Fruit fly (Drosophila melanogaster) whole organism, embryonic: ENCODE measurements around the gene Gbs-76A.

Experiments used
- ATbp ChIP-seq: fragments of 200-800 bp; sonication (Bioruptor generic); optimal IDR thresholded peaks from 2 replicates; lab custom pipeline; 2017; ENCODE audit warnings: missing biosample characterization, mild to moderate bottlenecking, missing genetic modification characterization, missing genetic modification reagents
- Blimp-1 ChIP-seq: fragments of 200-800 bp; sonication (Bioruptor generic); optimal IDR thresholded peaks from 3 replicates; lab custom pipeline; 2018; ENCODE audit warnings: missing biosample characterization, missing genetic modification characterization, mild to moderate bottlenecking, moderate library complexity, missing genetic modification reagents
- CG10147 ChIP-seq: fragments of 200-800 bp; sonication (Bioruptor generic); optimal IDR thresholded peaks from 2 replicates; lab custom pipeline; 2019; ENCODE audit warnings: missing biosample characterization, mild to moderate bottlenecking, missing genetic modification characterization, moderate library complexity
- CG10267 ChIP-seq: fragments of 200-800 bp; sonication (Bioruptor generic); optimal IDR thresholded peaks from 2 replicates; lab custom pipeline; 2018; ENCODE audit warnings: missing biosample characterization, mild to moderate bottlenecking, missing genetic modification characterization, moderate library complexity
- CG10431 ChIP-seq: fragments of 200-800 bp; sonication (Bioruptor generic); optimal IDR thresholded peaks from 3 replicates; lab custom pipeline; 2018; ENCODE audit warnings: missing biosample characterization, mild to moderate bottlenecking, missing genetic modification characterization
- CG10979 ChIP-seq: fragments of 200-800 bp; sonication (Bioruptor generic); optimal IDR thresholded peaks from 2 replicates; lab custom pipeline; 2018; ENCODE audit warnings: missing biosample characterization, mild to moderate bottlenecking, missing genetic modification characterization, moderate library complexity
- CG11398 ChIP-seq: fragments of 200-800 bp; sonication (Bioruptor generic); optimal IDR thresholded peaks from 2 replicates; lab custom pipeline; 2016; ENCODE audit warnings: missing biosample characterization, missing genetic modification characterization
- CG12391 ChIP-seq: fragments of 200-800 bp; sonication (Bioruptor generic); optimal IDR thresholded peaks from 3 replicates; lab custom pipeline; 2018; ENCODE audit warnings: missing biosample characterization, mild to moderate bottlenecking, missing genetic modification characterization, moderate library complexity
- CG13424 ChIP-seq: fragments of 200-800 bp; sonication (Bioruptor generic); optimal IDR thresholded peaks from 2 replicates; lab custom pipeline; 2019; ENCODE audit warnings: missing biosample characterization, mild to moderate bottlenecking, missing genetic modification characterization, moderate library complexity
- CG17829 ChIP-seq: fragments of 200-800 bp; optimal IDR thresholded peaks from 2 replicates; lab custom pipeline; 2019; ENCODE audit warnings: missing biosample characterization, mild to moderate bottlenecking, missing genetic modification characterization, moderate library complexity
- CG18262 ChIP-seq: fragments of 200-800 bp; optimal IDR thresholded peaks from 3 replicates; lab custom pipeline; 2019; ENCODE audit warnings: missing biosample characterization, mild to moderate bottlenecking, missing genetic modification characterization, moderate library complexity
- CG2116 ChIP-seq: fragments of 200-800 bp; sonication (Bioruptor generic); optimal IDR thresholded peaks from 3 replicates; lab custom pipeline; 2018; ENCODE audit warnings: missing biosample characterization, mild to moderate bottlenecking, missing genetic modification characterization
- CG3163 ChIP-seq: fragments of 200-800 bp; sonication (Bioruptor generic); optimal IDR thresholded peaks from 3 replicates; lab custom pipeline; 2016; ENCODE audit warnings: missing biosample characterization, missing genetic modification characterization
- CG3281 ChIP-seq: fragments of 200-800 bp; sonication (Bioruptor generic); optimal IDR thresholded peaks from 3 replicates; lab custom pipeline; 2017; ENCODE audit warnings: missing biosample characterization, mild to moderate bottlenecking, missing genetic modification characterization
- CG6689 ChIP-seq: fragments of 200-800 bp; sonication (Bioruptor generic); IDR thresholded peaks from 2 replicates; pipeline ENCODE4 v1.3.6; 2022; ENCODE audit warnings: missing biosample characterization, missing genetic modification characterization
- CG8924 ChIP-seq: fragments of 200-800 bp; optimal IDR thresholded peaks from 3 replicates; lab custom pipeline; 2019; ENCODE audit warnings: missing biosample characterization, mild to moderate bottlenecking, missing genetic modification characterization, moderate library complexity
- CG9817 ChIP-seq: fragments of 200-800 bp; sonication (Bioruptor generic); optimal IDR thresholded peaks from 2 replicates; lab custom pipeline; 2018; ENCODE audit warnings: missing biosample characterization, mild to moderate bottlenecking, missing genetic modification characterization, moderate library complexity
- CoRest ChIP-seq: fragments of 200-800 bp; sonication (Bioruptor generic); optimal IDR thresholded peaks from 3 replicates; lab custom pipeline; 2018; ENCODE audit warnings: missing biosample characterization, mild to moderate bottlenecking, missing genetic modification characterization, moderate library complexity
- D19A ChIP-seq: fragments of 200-800 bp; optimal IDR thresholded peaks from 3 replicates; lab custom pipeline; 2019; ENCODE audit warnings: missing biosample characterization, mild to moderate bottlenecking, missing genetic modification characterization, moderate library complexity
- ERR ChIP-seq: fragments of 200-800 bp; sonication (Bioruptor generic); optimal IDR thresholded peaks from 2 replicates; lab custom pipeline; 2016; ENCODE audit warnings: missing biosample characterization, missing genetic modification characterization
- Fer1 ChIP-seq: fragments of 200-800 bp; sonication (Bioruptor generic); optimal IDR thresholded peaks from 2 replicates; lab custom pipeline; 2017; ENCODE audit warnings: missing biosample characterization, mild to moderate bottlenecking, missing genetic modification characterization
- Hmr ChIP-seq: fragments of 200-800 bp; sonication (Bioruptor generic); optimal IDR thresholded peaks from 3 replicates; lab custom pipeline; 2017; ENCODE audit warnings: mild to moderate bottlenecking, missing biosample characterization, missing genetic modification reagents, missing genetic modification characterization
- Max ChIP-seq: fragments of 200-800 bp; sonication (Bioruptor generic); optimal IDR thresholded peaks from 2 replicates; lab custom pipeline; 2016; ENCODE audit warnings: missing biosample characterization, mild to moderate bottlenecking, missing genetic modification characterization
- Meics ChIP-seq: fragments of 200-800 bp; sonication (Bioruptor generic); optimal IDR thresholded peaks from 2 replicates; lab custom pipeline; 2017; ENCODE audit warnings: missing biosample characterization, mild to moderate bottlenecking, missing genetic modification characterization
- Nf-YC ChIP-seq: fragments of 200-800 bp; optimal IDR thresholded peaks from 3 replicates; lab custom pipeline; 2019; ENCODE audit warnings: missing biosample characterization, mild to moderate bottlenecking, missing genetic modification characterization, moderate library complexity
- Oli ChIP-seq: fragments of 200-800 bp; sonication (Bioruptor generic); optimal IDR thresholded peaks from 2 replicates; lab custom pipeline; 2018; ENCODE audit warnings: missing biosample characterization, mild to moderate bottlenecking, missing genetic modification characterization, moderate library complexity
- Ptx1 ChIP-seq: fragments of 200-800 bp; sonication (Bioruptor generic); IDR thresholded peaks from 2 replicates; pipeline ENCODE4 v1.3.6; 2022; ENCODE audit warnings: missing biosample characterization, missing genetic modification characterization
- Sin3A ChIP-seq: fragments of >200 bp; optimal IDR thresholded peaks from 2 replicates; lab custom pipeline; 2018
- Sry-β ChIP-seq: fragments of 200-800 bp; sonication (Bioruptor generic); optimal IDR thresholded peaks from 2 replicates; lab custom pipeline; 2018; ENCODE audit warnings: missing biosample characterization, mild to moderate bottlenecking, missing genetic modification characterization, moderate library complexity
- Xrp1 ChIP-seq: fragments of 200-800 bp; sonication (Bioruptor generic); IDR thresholded peaks from 2 replicates; pipeline ENCODE4 v1.3.6; 2022; ENCODE audit warnings: missing biosample characterization, missing genetic modification characterization
- YL-1 ChIP-seq: fragments of 200-800 bp; sonication (Bioruptor generic); optimal IDR thresholded peaks from 3 replicates; lab custom pipeline; 2017; ENCODE audit warnings: missing biosample characterization, mild to moderate bottlenecking, missing genetic modification characterization
- ara ChIP-seq: fragments of 200-800 bp; sonication (Bioruptor generic); IDR thresholded peaks from 2 replicates; pipeline ENCODE4 v1.3.6; 2022; ENCODE audit warnings: missing biosample characterization, missing genetic modification characterization
- chinmo ChIP-seq: fragments of 200-800 bp; sonication (Bioruptor generic); IDR thresholded peaks from 4 replicates; pipeline ENCODE4 v1.3.6; 2022; ENCODE audit warnings: missing biosample characterization, missing genetic modification characterization; ENCODE audit not compliant: partially characterized antibody
- croc ChIP-seq: fragments of 200-800 bp; sonication (Bioruptor generic); conservative IDR thresholded peaks from 3 replicates; pipeline ENCODE4 v1.3.6; 2022; ENCODE audit warnings: missing biosample characterization, missing genetic modification characterization
- dmrt11E ChIP-seq: fragments of 200-800 bp; sonication (Bioruptor generic); optimal IDR thresholded peaks from 3 replicates; lab custom pipeline; 2018; ENCODE audit warnings: missing biosample characterization, mild to moderate bottlenecking, missing genetic modification characterization, moderate library complexity
- dmrt99B ChIP-seq: fragments of 200-800 bp; sonication (Bioruptor generic); optimal IDR thresholded peaks from 2 replicates; lab custom pipeline; 2018; ENCODE audit warnings: missing biosample characterization, mild to moderate bottlenecking, missing genetic modification characterization, moderate library complexity
- dysf ChIP-seq: fragments of 200-800 bp; sonication (Bioruptor generic); IDR thresholded peaks from 3 replicates; pipeline ENCODE4 v1.3.6; 2022; ENCODE audit warnings: missing biosample characterization, missing genetic modification characterization
- eyg ChIP-seq: fragments of 200-800 bp; sonication (Bioruptor generic); optimal IDR thresholded peaks from 3 replicates; lab custom pipeline; 2016; ENCODE audit warnings: missing biosample characterization, missing genetic modification characterization
- fd102C ChIP-seq: fragments of 200-800 bp; sonication (Bioruptor generic); optimal IDR thresholded peaks from 2 replicates; lab custom pipeline; 2018; ENCODE audit warnings: missing biosample characterization, mild to moderate bottlenecking, missing genetic modification characterization, moderate library complexity
- gcm ChIP-seq: fragments of 200-800 bp; sonication (Bioruptor generic); optimal IDR thresholded peaks from 2 replicates; lab custom pipeline; 2019; ENCODE audit warnings: missing biosample characterization, mild to moderate bottlenecking, missing genetic modification characterization, moderate library complexity
- gem ChIP-seq: fragments of 200-800 bp; sonication (Bioruptor generic); optimal IDR thresholded peaks from 2 replicates; lab custom pipeline; 2019; ENCODE audit warnings: missing biosample characterization, mild to moderate bottlenecking, missing genetic modification characterization, moderate library complexity
- grau ChIP-seq: fragments of 200-800 bp; optimal IDR thresholded peaks from 3 replicates; lab custom pipeline; 2019; ENCODE audit warnings: missing biosample characterization, mild to moderate bottlenecking, missing genetic modification characterization, moderate library complexity
- gt ChIP-seq: fragments of 200-800 bp; sonication (Bioruptor generic); IDR thresholded peaks from 2 replicates; pipeline ENCODE4 v1.3.6; 2022; ENCODE audit warnings: missing biosample characterization, missing genetic modification characterization
- hth ChIP-seq: fragments of >200 bp; optimal IDR thresholded peaks from 2 replicates; lab custom pipeline; 2017; ENCODE audit warnings: inconsistent platforms
- lola ChIP-seq, 3 experiments: fragments of >200 bp in 2 of 3; fragments of 200-800 bp in 1 of 3; sonication (Bioruptor generic) in 1 of 3; optimal IDR thresholded peaks; 2 replicates each; lab custom pipeline; 2017 to 2019; ENCODE audit warnings: missing biosample characterization in 3 of 3, missing genetic modification characterization in 3 of 3, mild to moderate bottlenecking in 1 of 3, moderate library complexity in 1 of 3
- peb ChIP-seq: fragments of 200-800 bp; sonication (Bioruptor generic); IDR thresholded peaks from 2 replicates; pipeline ENCODE4 v1.3.6; 2022; ENCODE audit warnings: missing biosample characterization, missing genetic modification characterization
- pros ChIP-seq: fragments of 200-800 bp; sonication (Bioruptor generic); optimal IDR thresholded peaks from 3 replicates; lab custom pipeline; 2019; ENCODE audit warnings: missing biosample characterization, mild to moderate bottlenecking, missing genetic modification characterization, moderate library complexity
- rib ChIP-seq: fragments of 200-800 bp; sonication (Bioruptor generic); IDR thresholded peaks from 2 replicates; pipeline ENCODE4 v1.3.6; 2022; ENCODE audit warnings: missing biosample characterization, missing genetic modification characterization
- twi ChIP-seq: fragments of 200-800 bp; optimal IDR thresholded peaks from 2 replicates; lab custom pipeline; 2019; ENCODE audit warnings: missing biosample characterization, mild to moderate bottlenecking, missing genetic modification characterization, moderate library complexity
- zf30C ChIP-seq: fragments of 200-800 bp; sonication (Bioruptor generic); optimal IDR thresholded peaks from 3 replicates; lab custom pipeline; 2018; ENCODE audit warnings: missing biosample characterization, mild to moderate bottlenecking, missing genetic modification characterization

Gbs-76A gene

DNA sequence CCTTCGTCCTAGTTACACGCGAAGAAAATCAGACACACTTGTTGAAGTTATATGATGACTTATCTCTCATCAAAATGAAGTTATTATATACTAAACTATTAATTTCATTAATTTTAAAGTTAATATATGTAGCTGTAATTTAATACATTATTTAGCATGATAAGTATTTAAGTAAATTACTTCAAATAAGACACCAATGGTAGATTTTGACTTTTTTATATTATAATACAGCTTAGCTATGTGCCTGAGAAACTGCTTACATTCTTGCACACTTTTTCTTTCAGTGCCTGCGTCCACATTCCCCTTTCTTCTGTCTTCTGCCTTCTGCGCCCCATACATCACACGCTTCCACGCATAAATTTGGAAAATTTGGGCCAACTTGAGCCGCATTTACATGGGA is 40.9 kb downstream of the Gbs-76A start (continued):
- TF ChIP-seq CG13424 (tag; lab: Kevin White, UChicago), result peak; percentile 26
- TF ChIP-seq CG10147 (GFP tag; lab: Kevin White, UChicago), result peak; percentile 26
- TF ChIP-seq dysf (GFP tag; lab: Robert Waterston, UW), result 0 out of 3 replicates have a peak, but pooled peaks have one; percentile 29
- TF ChIP-seq CG3163 (GFP tag; lab: Kevin White, UChicago), result no peak
- peak; percentile 33 for TF ChIP-seq Hmr (GFP tag; lab: Kevin White, UChicago)
- TF ChIP-seq Fer1 (GFP tag; lab: Kevin White, UChicago), result peak; percentile 49
- peak; percentile 42 for TF ChIP-seq CG12391 (tag; lab: Kevin White, UChicago)
- no peak for TF ChIP-seq eyg (GFP tag; lab: Kevin White, UChicago)
- peak; percentile 53 for TF ChIP-seq CG10979 (tag; lab: Kevin White, UChicago)
- peak; percentile 50 for TF ChIP-seq CG8924 (tag; lab: Kevin White, UChicago)
- TF ChIP-seq Xrp1 (GFP tag; lab: Robert Waterston, UW), result peak; percentile 27; the same call in 1 of the 2 replicates
- TF ChIP-seq ATbp (GFP tag; lab: Kevin White, UChicago), result peak; percentile 1
- TF ChIP-seq hth (lab: Kevin White, UChicago), result no peak
- no peak for TF ChIP-seq Sry-β (GFP tag; lab: Kevin White, UChicago)
- no peak for TF ChIP-seq twi (tag; lab: Kevin White, UChicago)
- TF ChIP-seq zf30C (GFP tag; lab: Kevin White, UChicago), result peak; percentile 31
- TF ChIP-seq CG10431 (GFP tag; lab: Kevin White, UChicago), result peak; percentile 71
- TF ChIP-seq fd102C (GFP tag; lab: Kevin White, UChicago), result no peak
- peak; percentile 46 for TF ChIP-seq Blimp-1 (GFP tag; lab: Kevin White, UChicago)
- TF ChIP-seq CoRest, result peak; percentile 51
- TF ChIP-seq lola (GFP tag; optimal IDR thresholded peaks at IDR 0.05; lab: Kevin White, UChicago), result peak in 1 of 3 experiments; percentile 23
- no peak for TF ChIP-seq pros
- peak; percentile 55 for TF ChIP-seq grau (tag; lab: Kevin White, UChicago)
- TF ChIP-seq peb (GFP tag; lab: Robert Waterston, UW), result no peak
- peak; percentile 50 for TF ChIP-seq CG18262 (tag; lab: Kevin White, UChicago)
- no peak for TF ChIP-seq gcm (GFP tag; lab: Kevin White, UChicago)
- 0 out of 2 replicates have a peak, but pooled peaks have one; percentile 28 for TF ChIP-seq Ptx1 (GFP tag; lab: Robert Waterston, UW)
- TF ChIP-seq ara, result no peak
- peak; percentile 46 for TF ChIP-seq Oli
- peak; percentile 66 for TF ChIP-seq dmrt99B
- TF ChIP-seq Sin3A (lab: Kevin White, UChicago), result no peak
- TF ChIP-seq croc (GFP tag; lab: Robert Waterston, UW), result no peak
- no peak for TF ChIP-seq Nf-YC
- peak; percentile 33 for TF ChIP-seq Meics (GFP tag; lab: Kevin White, UChicago)
- no peak for TF ChIP-seq gt (GFP tag; lab: Robert Waterston, UW)
- no peak for TF ChIP-seq ERR (GFP tag; lab: Kevin White, UChicago)
- no peak for TF ChIP-seq YL-1
- no peak for TF ChIP-seq chinmo (GFP tag; lab: Robert Waterston, UW)
- TF ChIP-seq CG17829, result peak; percentile 17
- no peak for TF ChIP-seq CG9817 (tag; lab: Kevin White, UChicago)
- TF ChIP-seq gem (tag; lab: Kevin White, UChicago), result peak; percentile 69
- TF ChIP-seq CG2116 (GFP tag; lab: Kevin White, UChicago), result no peak
- TF ChIP-seq D19A (tag; lab: Kevin White, UChicago), result peak; percentile 44
- TF ChIP-seq CG11398 (GFP tag; lab: Kevin White, UChicago), result no peak
- no peak for TF ChIP-seq rib
- peak; percentile 19 for TF ChIP-seq CG10267 (tag; lab: Kevin White, UChicago)
- no peak for TF ChIP-seq CG6689 (GFP tag; lab: Robert Waterston, UW)
- peak; percentile 5 for TF ChIP-seq CG3281 (GFP tag; lab: Kevin White, UChicago)
- TF ChIP-seq dmrt11E (tag; lab: Kevin White, UChicago), result peak; percentile 1
- TF ChIP-seq Max (GFP tag; lab: Kevin White, UChicago), result no peak
